Worm (Caenorhabditis elegans): ENCODE results near the gene F32F2.4.

- no peak for TF ChIP-seq nhr-43 (tag; optimal IDR thresholded peaks at IDR 0.05; ENCODE audit: poor library complexity, severe bottlenecking)
- no peak for TF ChIP-seq unc-62 (GFP tag; optimal IDR thresholded peaks at IDR 0.05)
- TF ChIP-seq jun-1 (tag; optimal IDR thresholded peaks at IDR 0.05): no peak
- TF ChIP-seq ama-1 (optimal IDR thresholded peaks at IDR 0.05): no peak
- TF ChIP-seq unc-39 (tag; optimal IDR thresholded peaks at IDR 0.05): no peak
- no peak for TF ChIP-seq lin-15B (tag; optimal IDR thresholded peaks at IDR 0.05)
- no peak for TF ChIP-seq fkh-2 (tag; optimal IDR thresholded peaks at IDR 0.05)
- TF ChIP-seq nhr-237 (tag; optimal IDR thresholded peaks at IDR 0.05): no peak
- TF ChIP-seq nhr-77 (tag; optimal IDR thresholded peaks at IDR 0.05): no peak
- no peak for TF ChIP-seq ceh-16 (tag; optimal IDR thresholded peaks at IDR 0.05)
Observed at ce11 chrV:13304663-13305188, 28.7 kb downstream of the F32F2.4 start, which contains the start of gene C26E1.2.

All from whole organism, L3 larva.